Worm (Caenorhabditis elegans): ENCODE results near the gene fbxb-117.

ce11 chrV:19253520-19253919 lies 28.9 kb upstream of the fbxb-117 start, which contains the start of gene F21D9.4:
- TF ChIP-seq pha-4 (tag; optimal IDR thresholded peaks at IDR 0.05), result no peak
- TF ChIP-seq ZK546.5 (tag; optimal IDR thresholded peaks at IDR 0.05), result no peak
- no peak for TF ChIP-seq fkh-10 (GFP tag; optimal IDR thresholded peaks at IDR 0.05)
- no peak for TF ChIP-seq zag-1 (tag; optimal IDR thresholded peaks at IDR 0.05)
- no peak for TF ChIP-seq elt-1 (tag; optimal IDR thresholded peaks at IDR 0.05)
- no peak for TF ChIP-seq eor-1 (tag; optimal IDR thresholded peaks at IDR 0.05)

Data from whole organism, L3 larva.